Worm (Caenorhabditis elegans): Measurements from ENCODE around the gene tsp-18.

tsp-18 gene

ce11 chrII:5907482-5907881 is 3.1 kb downstream of the tsp-18 start, which contains the start of gene vps-35 (continued):
- TF ChIP-seq mxl-2 (GFP tag; conservative IDR thresholded peaks at IDR 0.05) (no peak), ctbp-1 (GFP tag; IDR thresholded peaks at IDR 0.05) (no peak), pqm-1 (tag; optimal IDR thresholded peaks at IDR 0.05) (peak; percentile 58), lin-1 (GFP tag; IDR thresholded peaks at IDR 0.05) (no peak), set-16 (GFP tag; IDR thresholded peaks at IDR 0.05) (no peak), zag-1 (tag; optimal IDR thresholded peaks at IDR 0.05) (no peak)

- TF ChIP-seq duxl-1 (tag; optimal IDR thresholded peaks at IDR 0.05; ENCODE audit: poor library complexity) (no peak), mep-1 (tag; optimal IDR thresholded peaks at IDR 0.05) (no peak), Y105C5A.15 (GFP tag; IDR thresholded peaks at IDR 0.05) (no peak), daf-16 (GFP tag; optimal IDR thresholded peaks at IDR 0.05) (no peak), daf-16 (tag; optimal IDR thresholded peaks at IDR 0.05) (peak; percentile 84), attf-4 (tag; optimal IDR thresholded peaks at IDR 0.05) (no peak), lsy-2 (tag; optimal IDR thresholded peaks at IDR 0.05) (peak in 1 of 2 experiments; percentile 12), pha-4 (GFP tag; IDR thresholded peaks at IDR 0.05) (no peak), pha-4 (tag; optimal IDR thresholded peaks at IDR 0.05) (peak; percentile 17), ceh-28 (tag; optimal IDR thresholded peaks at IDR 0.05) (no peak), lin-38 (GFP tag; IDR thresholded peaks at IDR 0.05) (peak; percentile 30; the same call in 1 of the 2 replicates), lir-3 (tag; optimal IDR thresholded peaks at IDR 0.05) (no peak), nhr-11 (tag; optimal IDR thresholded peaks at IDR 0.05) (no peak), hlh-11 (tag; optimal IDR thresholded peaks at IDR 0.05) (no peak), nhr-28 (tag; optimal IDR thresholded peaks at IDR 0.05) (peak; percentile 80), Y5F2A.4 (GFP tag; optimal IDR thresholded peaks at IDR 0.05) (no peak), mxl-2 (GFP tag; conservative IDR thresholded peaks at IDR 0.05) (no peak), fos-1 (tag; optimal IDR thresholded peaks at IDR 0.05) (no peak), F26F4.8 (GFP tag; conservative IDR thresholded peaks at IDR 0.05) (no peak)
Observed at ce11 chrII:5911274-5911673, 6.9 kb downstream of the tsp-18 start, which contains the start of gene cgt-3. TSS of gene cgt-3 (plus strand) at chrII:5911324.

DNA sequence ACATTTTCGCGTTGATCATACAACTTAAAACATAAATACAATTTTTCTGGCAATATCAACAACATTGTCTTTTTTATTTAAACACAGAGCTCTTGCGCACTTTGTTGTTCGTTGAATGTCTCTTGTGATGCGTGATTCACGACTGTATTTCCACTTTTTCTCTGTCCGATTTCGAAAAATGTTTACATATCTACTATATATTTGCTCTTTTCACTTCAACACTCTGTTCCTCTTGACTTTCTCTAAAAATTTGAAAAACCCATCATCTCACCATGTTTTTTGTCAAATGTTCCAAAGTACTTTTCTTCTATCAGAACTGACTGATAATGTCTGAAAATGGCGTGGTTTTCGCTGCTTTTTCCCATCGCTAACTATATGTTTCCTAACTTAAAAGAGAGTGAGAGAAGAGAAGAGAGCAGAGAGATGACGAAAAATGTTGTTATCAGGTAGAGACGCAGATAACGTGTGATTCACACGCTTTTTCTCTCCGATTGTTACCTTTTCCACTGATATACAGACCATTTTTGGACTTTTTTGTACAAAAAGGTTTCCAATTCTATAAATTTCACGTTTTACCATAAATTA is 7.7 kb downstream of the tsp-18 start:
- TF ChIP-seq nhr-11 (tag; optimal IDR thresholded peaks at IDR 0.05) (no peak), F37D6.2 (tag; optimal IDR thresholded peaks at IDR 0.05) (no peak), ceh-82 (tag; optimal IDR thresholded peaks at IDR 0.05) (no peak), nhr-77 (tag; optimal IDR thresholded peaks at IDR 0.05) (peak; percentile 78), hif-1 (tag; optimal IDR thresholded peaks at IDR 0.05) (peak in 1 of 2 experiments; percentile 6), ctbp-1 (GFP tag; IDR thresholded peaks at IDR 0.05) (no peak), ztf-7 (tag; optimal IDR thresholded peaks at IDR 0.05) (no peak), ceh-20 (GFP tag; IDR thresholded peaks at IDR 0.05) (no peak), snpc-1.2 (GFP tag; IDR thresholded peaks at IDR 0.05) (no peak), F26F4.8 (GFP tag; conservative IDR thresholded peaks at IDR 0.05) (no peak), tag-97 (GFP tag; IDR thresholded peaks at IDR 0.05) (no peak), nhr-48 (tag; optimal IDR thresholded peaks at IDR 0.05) (peak; percentile 36), lin-13 (GFP tag; optimal IDR thresholded peaks at IDR 0.05) (peak; percentile 14), unc-62 (GFP tag; optimal IDR thresholded peaks at IDR 0.05 in 1 of 2) (peak in 1 of 2 experiments; percentile 86), unc-62 (tag; optimal IDR thresholded peaks at IDR 0.05) (no peak), aha-1 (tag) (peak; percentile 83), egl-43 (GFP tag; IDR thresholded peaks at IDR 0.05) (no peak), lsy-2 (tag; optimal IDR thresholded peaks at IDR 0.05) (peak in 1 of 2 experiments; percentile 45), daf-8 (GFP tag; IDR thresholded peaks at IDR 0.05) (no peak), jun-1 (tag; optimal IDR thresholded peaks at IDR 0.05) (no peak), Y5F2A.4 (GFP tag; optimal IDR thresholded peaks at IDR 0.05) (no peak), nhr-28 (tag; optimal IDR thresholded peaks at IDR 0.05) (peak; percentile 93), tra-1 (GFP tag; IDR thresholded peaks at IDR 0.05) (0 out of 2 replicates have a peak, but pooled peaks have one; percentile 55), nhr-102 (tag; optimal IDR thresholded peaks at IDR 0.05) (no peak), mxl-2 (GFP tag; conservative IDR thresholded peaks at IDR 0.05) (no peak), set-16 (GFP tag; IDR thresholded peaks at IDR 0.05) (no peak), T26A8.4 (GFP tag; IDR thresholded peaks at IDR 0.05) (no peak), hlh-30 (tag; optimal IDR thresholded peaks at IDR 0.05; ENCODE audit: insufficient read depth) (peak; percentile 18), T20F7.1 (GFP tag; optimal IDR thresholded peaks at IDR 0.05) (peak; percentile 56), mxl-3 (GFP tag; optimal IDR thresholded peaks at IDR 0.05) (peak; percentile 64), dve-1 (tag; optimal IDR thresholded peaks at IDR 0.05; ENCODE audit: insufficient read depth) (peak; percentile 88), dmd-6 (GFP tag; IDR thresholded peaks at IDR 0.05) (peak; percentile 90)
